Worm (Caenorhabditis elegans): ENCODE data around the gene comt-3.

ce11 chrV:2103118-2103517, 45.8 kb downstream of the comt-3 start, which contains the start of gene F36F12.1:
- TF ChIP-seq dmd-4 (tag; optimal IDR thresholded peaks at IDR 0.05; ENCODE audit: borderline replicate concordance), result no peak
- no peak for TF ChIP-seq sdc-2 (tag; optimal IDR thresholded peaks at IDR 0.05)
- no peak for TF ChIP-seq ahr-1 (tag; optimal IDR thresholded peaks at IDR 0.05)
- no peak for TF ChIP-seq pat-9 (tag; optimal IDR thresholded peaks at IDR 0.05)
- no peak for TF ChIP-seq ceh-19 (GFP tag; optimal IDR thresholded peaks at IDR 0.05)
- no peak for TF ChIP-seq ama-1 (optimal IDR thresholded peaks at IDR 0.05)
- no peak for TF ChIP-seq T23F11.4 (GFP tag; optimal IDR thresholded peaks at IDR 0.05)
- TF ChIP-seq ztf-16 (tag; optimal IDR thresholded peaks at IDR 0.05), result no peak
- no peak for TF ChIP-seq ceh-34 (tag; optimal IDR thresholded peaks at IDR 0.05)
- TF ChIP-seq pqm-1 (tag; optimal IDR thresholded peaks at IDR 0.05), result no peak
- no peak for TF ChIP-seq elt-2 (tag; optimal IDR thresholded peaks at IDR 0.05)
- TF ChIP-seq hlh-8 (tag; optimal IDR thresholded peaks at IDR 0.05), result no peak
- TF ChIP-seq F13H6.1 (tag; optimal IDR thresholded peaks at IDR 0.05), result no peak

Data from whole organism, late embryonic.